Worm (Caenorhabditis elegans) whole organism, L2 larva: ENCODE data around the gene F49E2.5.

Experiments
- C34F6.9 ChIP-seq: fragments of 150-350 bp; optimal IDR thresholded peaks from 2 replicates; lab custom pipeline; 2014; ENCODE audit warnings: missing biosample characterization, missing genetic modification characterization
- F13H6.1 ChIP-seq: sonication (generic microtip); optimal IDR thresholded peaks from 2 replicates; lab custom pipeline; 2016; ENCODE audit warnings: missing genetic modification characterization, missing compliant biosample characterization
- R02D3.7 ChIP-seq: fragments of 150-350 bp; optimal IDR thresholded peaks from 2 replicates; lab custom pipeline; 2014; ENCODE audit warnings: missing biosample characterization, missing genetic modification characterization
- ZK546.5 ChIP-seq: sonication (generic microtip); optimal IDR thresholded peaks from 2 replicates; lab custom pipeline; 2017; ENCODE audit warnings: missing biosample characterization, missing genetic modification characterization
- ama-1 ChIP-seq: fragments of 150-350 bp; optimal IDR thresholded peaks from 2 replicates; lab custom pipeline; 2018; ENCODE audit warnings: inconsistent platforms
- blmp-1 ChIP-seq: sonication (generic microtip); optimal IDR thresholded peaks from 2 replicates; lab custom pipeline; 2017; ENCODE audit warnings: missing genetic modification characterization, mild to moderate bottlenecking, missing compliant biosample characterization, antibody characterized with exemption, moderate library complexity; ENCODE audit not compliant: insufficient read depth
- ceh-82 ChIP-seq: fragments of 150-350 bp; optimal IDR thresholded peaks from 2 replicates; lab custom pipeline; 2014; ENCODE audit warnings: missing biosample characterization, missing genetic modification characterization
- dmd-4 ChIP-seq: sonication (generic microtip); optimal IDR thresholded peaks from 2 replicates; lab custom pipeline; 2017; ENCODE audit warnings: missing biosample characterization, missing genetic modification characterization
- egl-27 ChIP-seq: sonication (generic microtip); optimal IDR thresholded peaks from 3 replicates; lab custom pipeline; 2017; ENCODE audit warnings: missing biosample characterization, missing genetic modification reagents, missing genetic modification characterization
- fos-1 ChIP-seq: fragments of 150-350 bp; optimal IDR thresholded peaks from 2 replicates; lab custom pipeline; 2014; ENCODE audit warnings: missing biosample characterization, missing genetic modification characterization
- lin-13 ChIP-seq: fragments of 150-350 bp; optimal IDR thresholded peaks from 2 replicates; lab custom pipeline; 2014; ENCODE audit warnings: missing biosample characterization, missing genetic modification reagents, missing genetic modification characterization
- lin-39 ChIP-seq: fragments of 150-350 bp; optimal IDR thresholded peaks from 2 replicates; lab custom pipeline; 2014; ENCODE audit warnings: missing biosample characterization, missing genetic modification reagents, missing genetic modification characterization
- lsy-2 ChIP-seq, 2 experiments: fragments of 150-350 bp in 1 of 2; sonication (generic microtip) in 1 of 2; optimal IDR thresholded peaks; 2 replicates each; lab custom pipeline; 2014 to 2017; ENCODE audit warnings: missing biosample characterization in 2 of 2, missing genetic modification characterization in 2 of 2
- mbf-1 ChIP-seq: sonication (generic microtip); optimal IDR thresholded peaks from 2 replicates; lab custom pipeline; 2017; ENCODE audit warnings: missing biosample characterization, missing genetic modification characterization
- mdl-1 ChIP-seq, 2 experiments: fragments of 150-350 bp in 1 of 2; sonication (generic microtip) in 1 of 2; optimal IDR thresholded peaks; 2 replicates each; lab custom pipeline; 2017; ENCODE audit warnings: missing biosample characterization in 2 of 2, missing genetic modification characterization in 2 of 2
- nhr-11 ChIP-seq: fragments of 150-350 bp; optimal IDR thresholded peaks from 2 replicates; lab custom pipeline; 2014; ENCODE audit warnings: missing biosample characterization, missing genetic modification characterization
- nhr-12 ChIP-seq: fragments of 150-350 bp; optimal IDR thresholded peaks from 2 replicates; lab custom pipeline; 2014; ENCODE audit warnings: missing biosample characterization, missing genetic modification characterization
- nhr-21 ChIP-seq: fragments of 150-350 bp; optimal IDR thresholded peaks from 2 replicates; lab custom pipeline; 2014; ENCODE audit warnings: missing biosample characterization, missing genetic modification characterization
- nhr-23 ChIP-seq: fragments of 150-350 bp; optimal IDR thresholded peaks from 2 replicates; lab custom pipeline; 2014; ENCODE audit warnings: missing biosample characterization, missing genetic modification reagents, missing genetic modification characterization
- nhr-25 ChIP-seq: fragments of 150-350 bp; sonication (generic microtip); optimal IDR thresholded peaks from 3 replicates; lab custom pipeline; 2014; ENCODE audit warnings: missing biosample characterization, missing genetic modification characterization
- nhr-6 ChIP-seq: fragments of 150-350 bp; optimal IDR thresholded peaks from 2 replicates; lab custom pipeline; 2014; ENCODE audit warnings: missing biosample characterization, missing genetic modification characterization
- nhr-77 ChIP-seq: fragments of 150-350 bp; optimal IDR thresholded peaks from 2 replicates; lab custom pipeline; 2014; ENCODE audit warnings: missing biosample characterization, missing genetic modification characterization
- peb-1 ChIP-seq: fragments of 150-350 bp; optimal IDR thresholded peaks from 2 replicates; lab custom pipeline; 2014; ENCODE audit warnings: missing biosample characterization, missing genetic modification characterization
- skn-1 ChIP-seq: sonication (generic microtip); optimal IDR thresholded peaks from 2 replicates; lab custom pipeline; 2017; ENCODE audit warnings: missing biosample characterization, missing genetic modification characterization
- sma-3 ChIP-seq: sonication (generic microtip); optimal IDR thresholded peaks from 2 replicates; lab custom pipeline; 2016; ENCODE audit warnings: missing genetic modification reagents, missing genetic modification characterization, missing compliant biosample characterization
- unc-39 ChIP-seq: fragments of 150-350 bp; optimal IDR thresholded peaks from 2 replicates; lab custom pipeline; 2014; ENCODE audit warnings: missing biosample characterization, missing genetic modification characterization
- unc-62 ChIP-seq: fragments of 150-350 bp; optimal IDR thresholded peaks from 2 replicates; lab custom pipeline; 2014; ENCODE audit warnings: missing biosample characterization, missing genetic modification reagents, missing genetic modification characterization
- zag-1 ChIP-seq: fragments of 150-350 bp; optimal IDR thresholded peaks from 2 replicates; lab custom pipeline; 2014; ENCODE audit warnings: missing biosample characterization, missing genetic modification characterization
- ztf-1 ChIP-seq: fragments of 200-800 bp; sonication (Bioruptor generic); conservative IDR thresholded peaks from 2 replicates; pipeline ENCODE4 v1.3.6; 2022; ENCODE audit warnings: missing genetic modification characterization, missing compliant biosample characterization
- ztf-4 ChIP-seq: fragments of 150-350 bp; optimal IDR thresholded peaks from 2 replicates; lab custom pipeline; 2014; ENCODE audit warnings: missing biosample characterization, missing genetic modification characterization

The F49E2.5 gene

DNA sequence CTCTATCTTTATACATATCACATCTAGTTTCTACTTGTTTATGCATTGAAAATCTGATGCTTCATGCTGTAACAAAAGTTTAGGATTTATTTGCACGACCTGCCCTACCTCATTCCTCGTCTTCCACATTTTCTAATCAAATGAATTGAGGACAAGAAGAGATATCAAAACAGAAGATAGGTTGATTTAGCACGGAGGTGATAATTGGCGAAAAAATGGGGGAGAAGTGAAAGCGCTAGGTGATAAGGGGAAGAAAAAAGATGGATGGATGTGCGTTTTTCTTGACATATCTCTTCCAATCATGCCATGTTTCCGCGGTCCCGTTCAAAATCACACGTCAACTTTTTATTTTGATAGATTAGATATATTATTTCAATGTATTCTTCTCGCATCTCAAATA is 64.7 kb downstream of the F49E2.5 start:
- TF ChIP-seq lsy-2 (tag; optimal IDR thresholded peaks at IDR 0.05; lab: Kevin White, UChicago): no peak
- no peak for TF ChIP-seq R02D3.7 (tag; lab: Kevin White, UChicago)
- no peak for TF ChIP-seq ceh-82
- peak; percentile 32 for TF ChIP-seq fos-1 (tag; lab: Kevin White, UChicago)
- TF ChIP-seq nhr-6 (tag; lab: Kevin White, UChicago): no peak
- no peak for TF ChIP-seq nhr-23 (tag; lab: Kevin White, UChicago)
- TF ChIP-seq unc-62 (GFP tag; lab: Kevin White, UChicago): no peak
- TF ChIP-seq egl-27: no peak
- no peak for TF ChIP-seq nhr-12 (tag; lab: Kevin White, UChicago)
- TF ChIP-seq ama-1 (lab: Kevin White, UChicago): no peak
- TF ChIP-seq blmp-1 (tag; lab: Kevin White, UChicago): peak; percentile 68
- TF ChIP-seq unc-39 (tag; lab: Kevin White, UChicago): no peak
- TF ChIP-seq F13H6.1 (tag; lab: Kevin White, UChicago): no peak
- no peak for TF ChIP-seq skn-1 (tag; lab: Kevin White, UChicago)
- TF ChIP-seq peb-1: no peak

DNA sequence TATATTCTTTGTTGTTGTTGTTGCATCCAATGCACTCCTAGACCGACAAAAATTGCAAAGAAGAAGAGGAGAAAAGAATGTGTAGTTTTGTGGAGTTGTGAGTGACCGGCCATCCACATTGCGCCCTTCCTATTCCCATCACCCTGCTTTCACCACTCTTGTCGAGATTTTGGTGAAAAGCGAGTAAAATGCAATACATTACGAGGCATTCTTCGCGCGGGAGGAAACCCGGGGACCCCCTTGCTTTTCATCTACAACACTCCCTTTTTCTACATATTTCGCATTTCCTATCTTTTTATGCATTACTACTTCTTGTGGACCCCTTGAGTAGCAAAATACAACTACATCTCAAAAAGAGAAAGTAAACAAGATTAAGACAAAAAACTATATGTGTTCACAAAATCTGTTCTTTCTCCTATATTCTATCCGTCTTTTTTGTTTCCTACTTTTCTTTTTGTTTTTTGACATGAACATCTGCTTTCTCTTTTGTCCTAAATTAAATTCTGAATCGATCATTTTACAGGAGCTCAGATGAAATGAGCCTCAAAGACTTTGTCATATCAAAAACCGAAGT is 66.7 kb downstream of the F49E2.5 start, which contains the start of gene C11E4.6:
Gene C11E4.6 (plus strand): TSS at position 524 of the 574 bp plus-strand sequence.
- no peak for TF ChIP-seq nhr-25 (tag; lab: Kevin White, UChicago)
- TF ChIP-seq nhr-12 (tag; lab: Kevin White, UChicago): no peak
- TF ChIP-seq nhr-21 (tag; lab: Kevin White, UChicago): no peak
- no peak for TF ChIP-seq ztf-1
- TF ChIP-seq nhr-11 (tag; lab: Kevin White, UChicago): no peak
- TF ChIP-seq mdl-1 (tag; optimal IDR thresholded peaks at IDR 0.05; lab: Kevin White, UChicago): no peak
- TF ChIP-seq ZK546.5: no peak
- TF ChIP-seq lin-39 (tag; lab: Kevin White, UChicago): no peak
- no peak for TF ChIP-seq nhr-77 (tag; lab: Kevin White, UChicago)
- no peak for TF ChIP-seq lin-13 (GFP tag; lab: Kevin White, UChicago)
- TF ChIP-seq ztf-4 (tag; lab: Kevin White, UChicago): no peak
- TF ChIP-seq sma-3 (GFP tag; lab: Kevin White, UChicago): no peak
- no peak for TF ChIP-seq dmd-4 (tag; lab: Kevin White, UChicago)
- TF ChIP-seq zag-1 (tag; lab: Kevin White, UChicago): no peak
- TF ChIP-seq skn-1 (tag; lab: Kevin White, UChicago): no peak
- no peak for TF ChIP-seq mbf-1
- TF ChIP-seq C34F6.9: no peak
